Worm (Caenorhabditis elegans) whole organism, L1 larva: Measurements from ENCODE around the gene plpr-1.

Source experiments
- C04F5.9 ChIP-seq: sonication (generic microtip); optimal IDR thresholded peaks from 2 replicates; lab custom pipeline; 2016; ENCODE audit warnings: missing genetic modification characterization, missing compliant biosample characterization
- Y116A8C.19 ChIP-seq: sonication (generic microtip); optimal IDR thresholded peaks from 2 replicates; lab custom pipeline; 2016; ENCODE audit warnings: missing compliant biosample characterization, missing genetic modification characterization, borderline replicate concordance
- aha-1 ChIP-seq: fragments of 150-350 bp; optimal IDR thresholded peaks from 2 replicates; lab custom pipeline; 2014; ENCODE audit warnings: missing biosample characterization, missing genetic modification characterization
- ama-1 ChIP-seq: fragments of 150-350 bp; optimal IDR thresholded peaks from 2 replicates; lab custom pipeline; 2014
- blmp-1 ChIP-seq: fragments of 150-350 bp; optimal IDR thresholded peaks from 2 replicates; lab custom pipeline; 2014; ENCODE audit warnings: missing biosample characterization, missing genetic modification characterization
- ceh-63 ChIP-seq: fragments of 200-800 bp; sonication (Bioruptor generic); optimal IDR thresholded peaks from 2 replicates; lab custom pipeline; 2018; ENCODE audit warnings: mild to moderate bottlenecking, missing genetic modification characterization, missing compliant biosample characterization
- ceh-82 ChIP-seq, 3 experiments: fragments of 150-350 bp in 1 of 3; sonication (generic microtip) in 2 of 3; optimal IDR thresholded peaks; 2 replicates each; lab custom pipeline; 2014 to 2017; ENCODE audit warnings: missing biosample characterization in 3 of 3, missing genetic modification characterization in 3 of 3
- dpl-1 ChIP-seq, 3 experiments: fragments of 150-350 bp in 2 of 3; sonication (generic microtip) in 1 of 3; optimal IDR thresholded peaks; 2 replicates each; lab custom pipeline; 2014 to 2017; ENCODE audit warnings: missing biosample characterization in 3 of 3, missing genetic modification characterization in 3 of 3, missing genetic modification reagents in 3 of 3
- dsc-1 ChIP-seq: sonication (generic microtip); optimal IDR thresholded peaks from 2 replicates; lab custom pipeline; 2016; ENCODE audit warnings: mild to moderate bottlenecking, missing genetic modification characterization, missing compliant biosample characterization
- efl-1 ChIP-seq, 4 experiments: fragments of 150-350 bp; optimal IDR thresholded peaks in 3 of 4; peaks in 1 of 4; 1 replicate in 1 of 4; 2 replicates in 3 of 4; lab custom pipeline; 2014; ENCODE audit warnings: missing biosample characterization in 2 of 4, missing genetic modification characterization in 2 of 4, missing genetic modification reagents in 2 of 4
- elt-2 ChIP-seq: sonication (generic microtip); optimal IDR thresholded peaks from 2 replicates; lab custom pipeline; 2016; ENCODE audit warnings: missing genetic modification characterization, mild to moderate bottlenecking, inconsistent platforms, missing compliant biosample characterization, missing genetic modification reagents
- hlh-17 ChIP-seq: fragments of 200-800 bp; sonication (Bioruptor generic); optimal IDR thresholded peaks from 2 replicates; lab custom pipeline; 2018; ENCODE audit warnings: missing genetic modification characterization, mild to moderate bottlenecking, missing compliant biosample characterization, moderate library complexity, borderline replicate concordance
- isw-1 ChIP-seq: fragments of 200-800 bp; sonication (Bioruptor generic); IDR thresholded peaks from 2 replicates; pipeline ENCODE4 v1.3.6; 2022; ENCODE audit warnings: missing genetic modification characterization, missing compliant biosample characterization
- jun-1 ChIP-seq: fragments of 150-350 bp; optimal IDR thresholded peaks from 2 replicates; lab custom pipeline; 2014; ENCODE audit warnings: missing biosample characterization, missing genetic modification reagents, missing genetic modification characterization
- lin-14 ChIP-seq: fragments of 200-800 bp; sonication (Bioruptor generic); optimal IDR thresholded peaks from 2 replicates; lab custom pipeline; 2018; ENCODE audit warnings: mild to moderate bottlenecking, missing genetic modification characterization, moderate library complexity, missing compliant biosample characterization
- lin-15B ChIP-seq: fragments of 150-350 bp; sonication (generic microtip); optimal IDR thresholded peaks from 3 replicates; lab custom pipeline; 2014; ENCODE audit warnings: missing biosample characterization, missing genetic modification characterization
- lin-35 ChIP-seq, 2 experiments: fragments of 150-350 bp; optimal IDR thresholded peaks; 2 replicates each; lab custom pipeline; 2014; ENCODE audit warnings: missing biosample characterization in 2 of 2, missing genetic modification characterization in 2 of 2, missing genetic modification reagents in 2 of 2
- lsy-2 ChIP-seq, 2 experiments: fragments of 150-350 bp; optimal IDR thresholded peaks; 2 replicates each; lab custom pipeline; 2014; ENCODE audit warnings: missing biosample characterization in 2 of 2, missing genetic modification characterization in 2 of 2
- mab-9 ChIP-seq: fragments of 200-800 bp; sonication (Bioruptor generic); IDR thresholded peaks from 2 replicates; pipeline ENCODE4 v1.3.6; 2022; ENCODE audit warnings: missing genetic modification reagents, missing genetic modification characterization, missing compliant biosample characterization
- mep-1 ChIP-seq: fragments of 150-350 bp; optimal IDR thresholded peaks from 2 replicates; lab custom pipeline; 2014; ENCODE audit warnings: missing biosample characterization, missing genetic modification characterization
- nhr-11 ChIP-seq: fragments of 150-350 bp; optimal IDR thresholded peaks from 2 replicates; lab custom pipeline; 2014; ENCODE audit warnings: missing biosample characterization, missing genetic modification characterization
- nhr-20 ChIP-seq: sonication (generic microtip); optimal IDR thresholded peaks from 2 replicates; lab custom pipeline; 2016; ENCODE audit warnings: mild to moderate bottlenecking, missing genetic modification characterization, missing compliant biosample characterization
- nhr-28 ChIP-seq: fragments of 150-350 bp; optimal IDR thresholded peaks from 2 replicates; lab custom pipeline; 2014; ENCODE audit warnings: missing biosample characterization, missing genetic modification characterization
- nhr-71 ChIP-seq: sonication (generic microtip); optimal IDR thresholded peaks from 2 replicates; lab custom pipeline; 2016; ENCODE audit warnings: mild to moderate bottlenecking, missing genetic modification characterization, moderate library complexity, missing compliant biosample characterization
- nhr-77 ChIP-seq: fragments of 150-350 bp; optimal IDR thresholded peaks from 2 replicates; lab custom pipeline; 2014; ENCODE audit warnings: missing biosample characterization, missing genetic modification characterization
- nhr-84 ChIP-seq: sonication (generic microtip); optimal IDR thresholded peaks from 2 replicates; lab custom pipeline; 2017; ENCODE audit warnings: missing biosample characterization, missing genetic modification characterization
- nhr-85 ChIP-seq: sonication (generic microtip); peaks from one replicate; lab custom pipeline; 2016; ENCODE audit warnings: missing genetic modification characterization, inconsistent platforms, missing compliant biosample characterization
- nhr-90 ChIP-seq: sonication (generic microtip); optimal IDR thresholded peaks from 2 replicates; lab custom pipeline; 2016; ENCODE audit warnings: mild to moderate bottlenecking, missing genetic modification characterization, missing compliant biosample characterization; ENCODE audit not compliant: poor library complexity
- pax-3 ChIP-seq: fragments of 200-800 bp; sonication (Bioruptor generic); optimal IDR thresholded peaks from 2 replicates; lab custom pipeline; 2018; ENCODE audit warnings: mild to moderate bottlenecking, missing genetic modification characterization, moderate library complexity, missing compliant biosample characterization
- pqm-1 ChIP-seq: sonication (generic microtip); optimal IDR thresholded peaks from 3 replicates; lab custom pipeline; 2017; ENCODE audit warnings: missing biosample characterization, missing genetic modification characterization
- rnt-1 ChIP-seq: sonication (generic microtip); optimal IDR thresholded peaks from 2 replicates; lab custom pipeline; 2016; ENCODE audit warnings: mild to moderate bottlenecking, missing genetic modification characterization, moderate library complexity, missing compliant biosample characterization
- skn-1 ChIP-seq: fragments of 150-350 bp; optimal IDR thresholded peaks from 2 replicates; lab custom pipeline; 2014; ENCODE audit warnings: missing biosample characterization, missing genetic modification characterization
- snu-23 ChIP-seq: sonication (generic microtip); optimal IDR thresholded peaks from 2 replicates; lab custom pipeline; 2016; ENCODE audit warnings: missing genetic modification characterization, missing compliant biosample characterization
- tlp-1 ChIP-seq: fragments of 150-350 bp; optimal IDR thresholded peaks from 2 replicates; lab custom pipeline; 2014; ENCODE audit warnings: missing biosample characterization, missing genetic modification characterization
- unc-130 ChIP-seq: fragments of 150-350 bp; optimal IDR thresholded peaks from 2 replicates; lab custom pipeline; 2017; ENCODE audit warnings: missing biosample characterization, missing genetic modification characterization, inconsistent platforms
- xbp-1 ChIP-seq: sonication (generic microtip); optimal IDR thresholded peaks from 2 replicates; lab custom pipeline; 2016; ENCODE audit warnings: missing genetic modification characterization, missing compliant biosample characterization

plpr-1 gene

DNA sequence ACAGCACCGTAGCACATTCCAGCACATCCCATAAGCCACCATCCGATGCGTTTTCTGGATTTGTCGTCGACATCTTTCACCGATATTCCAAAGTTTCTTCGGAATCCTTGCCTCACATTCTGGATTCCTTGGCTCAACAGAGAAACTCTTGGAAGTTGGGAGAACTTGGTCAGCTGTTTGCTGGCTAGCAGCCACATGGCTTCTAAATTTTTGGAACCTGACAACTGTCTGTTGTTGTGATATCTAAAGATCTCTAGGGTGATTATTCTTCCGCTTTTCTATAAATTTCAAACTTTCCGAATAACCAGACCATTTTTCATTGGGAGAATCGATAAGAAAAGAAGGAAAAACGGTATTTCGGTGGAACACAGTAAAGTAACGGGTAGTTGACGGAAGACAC is 12.6 kb downstream of the plpr-1 start, which contains the start of gene cox-15:
TSS of gene cox-15 (minus strand) at position 202 of the 400 bp plus-strand sequence.
- no peak for TF ChIP-seq pqm-1 (tag; lab: Kevin White, UChicago)
- peak in 1 of 2 experiments; percentile 5 for TF ChIP-seq efl-1 (optimal IDR thresholded peaks at IDR 0.05; lab: Kevin White, UChicago)
- TF ChIP-seq efl-1 (GFP tag; optimal IDR thresholded peaks at IDR 0.05 in 1 of 2; lab: Kevin White, UChicago), result no peak
- TF ChIP-seq lin-14 (GFP tag; lab: Kevin White, UChicago), result peak; percentile 4
- TF ChIP-seq tlp-1 (tag; lab: Kevin White, UChicago), result no peak
- TF ChIP-seq unc-130, result no peak
- TF ChIP-seq nhr-77 (tag; lab: Kevin White, UChicago), result no peak
- peak; percentile 17 for TF ChIP-seq rnt-1 (tag; lab: Kevin White, UChicago)

DNA sequence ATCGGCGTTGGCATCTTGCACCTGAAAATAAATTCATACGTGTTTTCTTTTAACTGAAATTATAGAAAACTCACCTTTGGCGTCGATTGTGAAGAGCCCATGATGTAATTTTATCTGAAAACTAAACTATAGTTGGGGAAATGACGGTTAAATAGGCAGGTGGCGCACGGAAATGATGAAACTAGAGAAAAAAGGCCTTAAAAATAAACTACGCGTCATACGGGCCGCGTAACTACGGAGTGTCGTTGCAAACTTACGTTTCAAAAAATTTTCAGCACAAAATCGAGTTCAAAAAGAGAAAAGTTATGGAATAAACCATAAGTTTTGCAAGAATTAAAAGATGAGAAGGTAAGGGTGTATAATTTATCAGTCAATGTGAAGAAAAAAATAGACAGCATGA is 14.2 kb downstream of the plpr-1 start, which contains the start of gene cchl-1:
TSS of gene cchl-1 (minus strand) at position 114 of the 400 bp plus-strand sequence.
- no peak for TF ChIP-seq lin-15B (tag; lab: Kevin White, UChicago)
- no peak for TF ChIP-seq isw-1 (GFP tag; lab: Robert Waterston, UW)
- no peak for TF ChIP-seq mab-9 (GFP tag; lab: Robert Waterston, UW)
- TF ChIP-seq ceh-82 (tag; optimal IDR thresholded peaks at IDR 0.05; lab: Kevin White, UChicago), result no peak
- TF ChIP-seq xbp-1 (tag; lab: Kevin White, UChicago), result no peak
- no peak for TF ChIP-seq Y116A8C.19 (tag; lab: Kevin White, UChicago)
- TF ChIP-seq dsc-1, result no peak
- no peak for TF ChIP-seq aha-1 (tag; lab: Kevin White, UChicago)
- no peak for TF ChIP-seq C04F5.9 (tag; lab: Kevin White, UChicago)
- TF ChIP-seq hlh-17 (GFP tag; lab: Kevin White, UChicago), result no peak
- peak; percentile 4 for TF ChIP-seq skn-1
- no peak for TF ChIP-seq nhr-84 (tag; lab: Kevin White, UChicago)
- peak in 2 of 3 experiments; percentile 3 to 37 for TF ChIP-seq dpl-1 (GFP tag; optimal IDR thresholded peaks at IDR 0.05; lab: Kevin White, UChicago)
- TF ChIP-seq snu-23 (GFP tag; lab: Kevin White, UChicago), result peak; percentile 7
- no peak for TF ChIP-seq elt-2
- no peak for TF ChIP-seq blmp-1 (tag; lab: Kevin White, UChicago)
- TF ChIP-seq nhr-20, result peak; percentile 90
- TF ChIP-seq efl-1 (optimal IDR thresholded peaks at IDR 0.05; lab: Kevin White, UChicago), result peak; percentile 15 to 27
- peak; percentile 37 to 58 for TF ChIP-seq efl-1 (GFP tag; optimal IDR thresholded peaks at IDR 0.05 in 1 of 2; lab: Kevin White, UChicago)
- peak in 1 of 2 experiments; percentile 31 for TF ChIP-seq lsy-2 (tag; optimal IDR thresholded peaks at IDR 0.05; lab: Kevin White, UChicago)
- no peak for TF ChIP-seq rnt-1 (tag; lab: Kevin White, UChicago)
- no peak for TF ChIP-seq nhr-11 (tag; lab: Kevin White, UChicago)
- TF ChIP-seq lin-35 (GFP tag; optimal IDR thresholded peaks at IDR 0.05; lab: Kevin White, UChicago), result peak; percentile 28 to 47
- no peak for TF ChIP-seq jun-1 (tag; lab: Kevin White, UChicago)
- TF ChIP-seq ama-1 (lab: Kevin White, UChicago), result peak; percentile 27
- TF ChIP-seq mep-1 (tag; lab: Kevin White, UChicago), result peak; percentile 0
- TF ChIP-seq pax-3 (tag; lab: Kevin White, UChicago), result no peak
- no peak for TF ChIP-seq ceh-63 (GFP tag; lab: Kevin White, UChicago)
- TF ChIP-seq nhr-90, result no peak
- TF ChIP-seq nhr-28 (tag; lab: Kevin White, UChicago), result no peak
- TF ChIP-seq nhr-71 (tag; lab: Kevin White, UChicago), result no peak

DNA sequence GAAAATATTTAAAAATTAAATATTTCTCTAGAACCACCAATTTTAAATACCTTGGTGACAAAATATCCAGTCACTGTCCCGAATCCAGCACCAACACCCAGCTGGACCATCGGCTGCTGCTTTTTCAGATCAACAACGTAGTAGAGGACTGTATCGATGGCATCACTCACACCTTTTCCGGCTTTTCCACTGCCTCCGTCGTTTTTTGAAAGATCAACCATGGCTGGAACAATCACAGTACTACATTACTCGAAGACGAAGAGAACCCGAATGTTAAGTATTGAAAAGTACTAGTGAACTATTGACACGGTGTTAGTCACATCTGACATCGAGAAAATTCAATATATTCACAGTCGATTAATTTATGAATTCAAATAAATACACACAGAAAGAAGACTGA is 15.0 kb downstream of the plpr-1 start, which contains the start of gene fndc-1:
TSS of gene fndc-1 (minus strand) at position 227 of the 400 bp plus-strand sequence.
- TF ChIP-seq ama-1 (lab: Kevin White, UChicago) (peak; percentile 1), nhr-85 (tag; lab: Kevin White, UChicago) (no peak)
